1 fruit fly cellular context compared by ENCODE assay signal in the genomic region with DNA sequence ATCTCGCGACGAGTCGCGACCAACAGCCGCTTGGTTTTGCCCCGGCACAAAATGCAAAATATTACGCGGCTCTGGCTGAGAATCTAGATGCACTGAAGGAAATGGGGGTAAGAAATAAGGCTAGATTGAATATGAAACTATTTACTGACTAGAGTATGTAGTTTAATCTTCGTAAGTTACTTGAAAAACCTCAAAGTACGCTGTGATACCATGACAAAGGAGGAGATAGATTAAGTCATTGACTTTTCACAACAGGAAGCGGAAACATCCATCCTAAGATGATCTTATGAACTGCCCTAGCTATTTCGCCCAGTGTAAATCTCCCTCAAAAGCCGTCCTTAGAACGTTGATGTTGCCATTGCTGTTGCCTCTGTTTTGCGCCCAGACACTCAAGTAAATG.
A peak's percentile ranks its signal among the peaks of the same experiment; 100 is the strongest.
TF ChIP-seq lines count a peak whose summit lies in the region.

No protein-coding gene starts in this region.

TF ChIP-seq in whole organism, embryonic, 481 proteins besides CTCF, POLR2A, EP300 and RAD21 (continued from another document):
- 0 out of 2 replicates have a peak, but pooled peaks have one; percentile 17 for TF ChIP-seq stc (GFP tag; IDR thresholded peaks at IDR 0.05; lab: Robert Waterston, UW)
- TF ChIP-seq Poxn (GFP tag; IDR thresholded peaks at IDR 0.05; lab: Robert Waterston, UW): no peak
- no peak for TF ChIP-seq CG30431 (GFP tag; optimal IDR thresholded peaks at IDR 0.05; lab: Kevin White, UChicago)
- TF ChIP-seq gt (GFP tag; IDR thresholded peaks at IDR 0.05; lab: Robert Waterston, UW): no peak
- no peak for TF ChIP-seq CG9817 (tag; optimal IDR thresholded peaks at IDR 0.05; lab: Kevin White, UChicago)
- TF ChIP-seq Antp (GFP tag; optimal IDR thresholded peaks at IDR 0.05; lab: Kevin White, UChicago): peak; percentile 16
- TF ChIP-seq croc (GFP tag; conservative IDR thresholded peaks at IDR 0.05; lab: Robert Waterston, UW): no peak
- TF ChIP-seq slbo (GFP tag; IDR thresholded peaks at IDR 0.05; lab: Robert Waterston, UW): no peak
- TF ChIP-seq Asciz (GFP tag; optimal IDR thresholded peaks at IDR 0.05; lab: Kevin White, UChicago): no peak
- TF ChIP-seq B-H2 (GFP tag; optimal IDR thresholded peaks at IDR 0.05; lab: Kevin White, UChicago): no peak
- peak; percentile 45; the same call in 1 of the 3 replicates for TF ChIP-seq row (GFP tag; IDR thresholded peaks at IDR 0.05; lab: Robert Waterston, UW)
- no peak for TF ChIP-seq Oaz (GFP tag; IDR thresholded peaks at IDR 0.05; lab: Robert Waterston, UW)
- no peak for TF ChIP-seq unpg (GFP tag; optimal IDR thresholded peaks at IDR 0.05; lab: Kevin White, UChicago)
- TF ChIP-seq zf30C (GFP tag; optimal IDR thresholded peaks at IDR 0.05; lab: Kevin White, UChicago): peak; percentile 11
- TF ChIP-seq Drgx (GFP tag; IDR thresholded peaks at IDR 0.05; lab: Robert Waterston, UW): peak; percentile 60; the same call in 1 of the 2 replicates
- TF ChIP-seq lilli (GFP tag; optimal IDR thresholded peaks at IDR 0.05; lab: Kevin White, UChicago): no peak
- TF ChIP-seq CG8478 (optimal IDR thresholded peaks at IDR 0.05; lab: Kevin White, UChicago): no peak
- TF ChIP-seq NFAT (GFP tag; IDR thresholded peaks at IDR 0.05; lab: Robert Waterston, UW): no peak
- TF ChIP-seq exex (tag; optimal IDR thresholded peaks at IDR 0.05; lab: Kevin White, UChicago): no peak
- TF ChIP-seq kah (GFP tag; optimal IDR thresholded peaks at IDR 0.05; lab: Kevin White, UChicago): no peak
- no peak for TF ChIP-seq CG3407 (GFP tag; optimal IDR thresholded peaks at IDR 0.05; lab: Kevin White, UChicago)
- no peak for TF ChIP-seq CG14860 (GFP tag; IDR thresholded peaks at IDR 0.05; lab: Robert Waterston, UW; ENCODE audit: partially characterized antibody)
- no peak for TF ChIP-seq da (GFP tag; optimal IDR thresholded peaks at IDR 0.05; lab: Kevin White, UChicago)
- no peak for TF ChIP-seq CG34422 (GFP tag; IDR thresholded peaks at IDR 0.05; lab: Robert Waterston, UW)
- TF ChIP-seq ems (GFP tag; optimal IDR thresholded peaks at IDR 0.05; lab: Kevin White, UChicago): no peak
- 0 out of 3 replicates have a peak, but pooled peaks have one; percentile 45 for TF ChIP-seq CG11456 (GFP tag; IDR thresholded peaks at IDR 0.05; lab: Robert Waterston, UW)
- TF ChIP-seq bsh (GFP tag; optimal IDR thresholded peaks at IDR 0.05; lab: Kevin White, UChicago): peak in 1 of 2 experiments; percentile 45
- TF ChIP-seq p53 (GFP tag; optimal IDR thresholded peaks at IDR 0.05; lab: Kevin White, UChicago): no peak
- TF ChIP-seq otp (GFP tag; IDR thresholded peaks at IDR 0.05; lab: Robert Waterston, UW): peak; percentile 30; the same call in 1 of the 3 replicates
- peak; percentile 29 for TF ChIP-seq Hmr (GFP tag; optimal IDR thresholded peaks at IDR 0.05; lab: Kevin White, UChicago)
- no peak for TF ChIP-seq CoRest (tag; optimal IDR thresholded peaks at IDR 0.05; lab: Kevin White, UChicago)
- TF ChIP-seq Rx (GFP tag; IDR thresholded peaks at IDR 0.05; lab: Robert Waterston, UW): no peak
- TF ChIP-seq Sry-δ (GFP tag; optimal IDR thresholded peaks at IDR 0.05; lab: Kevin White, UChicago): no peak
- TF ChIP-seq Oli (tag; optimal IDR thresholded peaks at IDR 0.05; lab: Kevin White, UChicago): peak; percentile 18
- TF ChIP-seq CG1603 (tag; optimal IDR thresholded peaks at IDR 0.05; lab: Kevin White, UChicago): no peak
- no peak for TF ChIP-seq C15 (GFP tag; IDR thresholded peaks at IDR 0.05; lab: Robert Waterston, UW)
- TF ChIP-seq maf-S (GFP tag; optimal IDR thresholded peaks at IDR 0.05; lab: Kevin White, UChicago): no peak
- no peak for TF ChIP-seq HHEX (GFP tag; optimal IDR thresholded peaks at IDR 0.05; lab: Kevin White, UChicago)
- no peak for TF ChIP-seq CG10147 (GFP tag; optimal IDR thresholded peaks at IDR 0.05; lab: Kevin White, UChicago)
- no peak for TF ChIP-seq CG2202 (tag; optimal IDR thresholded peaks at IDR 0.05; lab: Kevin White, UChicago)
- no peak for TF ChIP-seq CG5245 (GFP tag; optimal IDR thresholded peaks at IDR 0.05; lab: Kevin White, UChicago)
- no peak for TF ChIP-seq E2f1 (GFP tag; IDR thresholded peaks at IDR 0.05; lab: Robert Waterston, UW)
- no peak for TF ChIP-seq CG6854 (GFP tag; optimal IDR thresholded peaks at IDR 0.05; lab: Kevin White, UChicago)
- TF ChIP-seq yki (optimal IDR thresholded peaks at IDR 0.05; lab: Kevin White, UChicago): no peak
- peak; percentile 17 for TF ChIP-seq nom (GFP tag; optimal IDR thresholded peaks at IDR 0.05; lab: Kevin White, UChicago)
- no peak for TF ChIP-seq CG10959 (GFP tag; IDR thresholded peaks at IDR 0.05; lab: Robert Waterston, UW)
- no peak for TF ChIP-seq fd3F (GFP tag; optimal IDR thresholded peaks at IDR 0.05; lab: Kevin White, UChicago)
- no peak for TF ChIP-seq Dip2 (GFP tag; IDR thresholded peaks at IDR 0.05; lab: Robert Waterston, UW)
- no peak for TF ChIP-seq nau (GFP tag; optimal IDR thresholded peaks at IDR 0.05; lab: Kevin White, UChicago)
- no peak for TF ChIP-seq CG14667 (GFP tag; IDR thresholded peaks at IDR 0.05; lab: Robert Waterston, UW)
- no peak for TF ChIP-seq MBD-R2 (GFP tag; IDR thresholded peaks at IDR 0.05; lab: Robert Waterston, UW)
- no peak for TF ChIP-seq CG15073 (GFP tag; optimal IDR thresholded peaks at IDR 0.05; lab: Kevin White, UChicago)
